Worm (Caenorhabditis elegans): ENCODE results near the gene haao-1.
A peak's percentile ranks its signal among the peaks of the same experiment; 100 is the strongest.

- TF ChIP-seq tab-1 (GFP tag; IDR thresholded peaks at IDR 0.05) (no peak), T22C8.4 (GFP tag; IDR thresholded peaks at IDR 0.05) (no peak), klf-2 (GFP tag; conservative IDR thresholded peaks at IDR 0.05) (0 out of 2 replicates have a peak, but pooled peaks have one; percentile 35), ztf-29 (GFP tag; IDR thresholded peaks at IDR 0.05) (no peak), med-1 (GFP tag; optimal IDR thresholded peaks at IDR 0.05; ENCODE audit: insufficient read depth) (peak; percentile 28), ref-1 (GFP tag; conservative IDR thresholded peaks at IDR 0.05) (0 out of 2 replicates have a peak, but pooled peaks have one; percentile 33)
Measured at ce11 chrV:9544176-9544632, 39.5 kb downstream of the haao-1 start, which contains the start of gene mdf-1.

Measured in whole organism, midembryonic.